Fruit fly (Drosophila melanogaster): ENCODE measurements around the gene LSm-4.

The LSm-4 gene

DNA sequence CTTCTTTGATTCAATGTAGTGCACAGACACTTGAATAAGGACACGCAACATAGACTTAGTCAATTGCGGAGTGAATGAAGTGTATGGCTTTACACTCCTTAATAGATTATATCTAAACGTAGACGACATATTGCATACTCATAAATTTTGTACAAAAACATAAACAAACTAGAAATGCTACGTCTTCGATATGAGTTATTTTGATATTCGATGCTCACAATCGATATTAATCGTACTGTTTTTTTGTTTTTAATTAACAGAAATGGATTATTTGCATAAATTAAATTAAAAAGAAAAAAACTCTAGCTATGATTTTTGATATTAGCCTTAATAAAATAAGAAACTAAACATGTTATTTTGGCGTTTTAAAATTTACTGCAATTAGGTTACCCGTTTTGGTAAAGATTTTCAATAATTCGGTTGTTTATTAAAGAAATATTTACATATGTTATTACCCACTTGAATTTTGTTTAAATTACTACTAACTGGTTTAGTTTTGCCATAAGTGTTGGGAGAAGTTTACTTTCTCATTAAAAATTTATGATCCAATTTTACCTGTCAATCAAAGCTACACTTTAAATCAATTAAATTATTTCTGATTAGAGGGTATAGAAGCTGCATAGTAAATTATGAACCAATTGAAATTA is at the start of gene LSm-4, which contains the start of the genes CG17768 and Ir31a:
LSm-4 (minus strand) TSS at position 196 of the 647 bp plus-strand sequence.
CG17768 (minus strand) TSS at position 196 of the 647 bp plus-strand sequence.
Ir31a (plus strand) TSS at position 558 of the 647 bp plus-strand sequence.
- TF ChIP-seq jim (GFP tag; optimal IDR thresholded peaks at IDR 0.05) (no peak), woc (GFP tag; optimal IDR thresholded peaks at IDR 0.05) (peak; percentile 7)

DNA sequence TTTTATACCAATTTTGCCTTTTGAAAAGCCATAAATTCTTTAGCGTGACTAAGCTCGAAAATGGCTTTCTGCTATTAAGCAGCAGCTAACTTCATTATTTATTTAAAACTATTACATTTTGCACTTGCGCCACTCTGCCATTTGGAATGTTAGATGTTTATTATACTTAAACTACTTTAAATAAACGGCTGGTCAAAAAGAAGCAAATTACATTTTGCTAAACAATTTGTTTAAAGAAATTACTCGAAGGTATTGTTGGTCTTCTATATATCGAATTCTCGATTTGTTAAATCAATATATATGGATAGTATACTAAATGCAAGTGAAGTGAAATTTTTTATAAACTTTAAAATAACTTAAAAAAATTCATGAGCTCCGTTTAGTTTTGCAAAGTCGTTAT is 47.3 kb upstream of the LSm-4 start, which contains the start of gene ppk10:
ppk10 (minus strand) TSS at position 101 of the 400 bp plus-strand sequence.
- TF ChIP-seq Dif (GFP tag; optimal IDR thresholded peaks at IDR 0.05; ENCODE audit: partially characterized antibody) (no peak), br (GFP tag; optimal IDR thresholded peaks at IDR 0.05) (no peak), Vsx2 (GFP tag; optimal IDR thresholded peaks at IDR 0.05; ENCODE audit: partially characterized antibody) (no peak), Jra (GFP tag; optimal IDR thresholded peaks at IDR 0.05) (no peak), dsf (GFP tag; optimal IDR thresholded peaks at IDR 0.05; ENCODE audit: borderline replicate concordance) (no peak)

DNA sequence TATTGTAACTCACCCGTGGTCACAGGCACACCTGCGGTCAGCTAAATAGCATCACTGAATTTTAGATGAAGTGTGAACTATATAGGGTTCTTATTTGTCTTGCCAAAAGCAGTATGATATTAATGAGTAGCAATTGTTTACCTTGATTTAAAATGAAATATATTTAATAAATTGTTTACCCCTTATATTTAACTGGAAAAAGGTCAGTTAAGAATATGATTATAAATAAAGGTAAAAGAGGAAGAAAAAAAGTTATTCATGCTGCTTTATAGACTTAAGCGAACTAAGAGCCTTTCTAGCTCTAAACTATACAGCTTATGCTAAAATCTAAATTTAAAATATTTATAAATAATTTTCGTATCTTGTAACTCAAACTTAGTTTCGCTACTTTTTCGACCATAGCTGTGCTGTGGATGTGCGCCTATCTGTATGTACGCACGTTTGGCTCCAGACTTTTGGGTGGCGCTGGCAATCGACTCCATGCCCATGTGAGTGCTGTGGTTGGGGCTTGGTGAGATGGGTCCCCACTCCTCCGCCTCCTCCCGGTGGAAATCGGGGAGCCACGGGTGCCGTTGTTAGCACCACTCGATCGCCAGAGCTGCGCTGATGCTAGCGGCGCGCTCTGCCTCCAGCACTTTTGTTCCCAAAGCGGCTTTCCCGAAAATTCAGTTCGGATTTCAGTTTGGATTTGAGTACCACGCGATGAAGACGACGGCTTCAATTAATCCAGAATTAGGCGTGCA is 37.2 kb upstream of the LSm-4 start, which contains the start of gene loh:
loh (plus strand) TSS at position 487 of the 743 bp plus-strand sequence.
- TF ChIP-seq Abd-B (GFP tag; optimal IDR thresholded peaks at IDR 0.05) (no peak), foxo (GFP tag; optimal IDR thresholded peaks at IDR 0.05) (no peak), woc (GFP tag; optimal IDR thresholded peaks at IDR 0.05) (no peak), sv (GFP tag; optimal IDR thresholded peaks at IDR 0.05) (peak; percentile 28), sage (GFP tag; optimal IDR thresholded peaks at IDR 0.05) (no peak)

DNA sequence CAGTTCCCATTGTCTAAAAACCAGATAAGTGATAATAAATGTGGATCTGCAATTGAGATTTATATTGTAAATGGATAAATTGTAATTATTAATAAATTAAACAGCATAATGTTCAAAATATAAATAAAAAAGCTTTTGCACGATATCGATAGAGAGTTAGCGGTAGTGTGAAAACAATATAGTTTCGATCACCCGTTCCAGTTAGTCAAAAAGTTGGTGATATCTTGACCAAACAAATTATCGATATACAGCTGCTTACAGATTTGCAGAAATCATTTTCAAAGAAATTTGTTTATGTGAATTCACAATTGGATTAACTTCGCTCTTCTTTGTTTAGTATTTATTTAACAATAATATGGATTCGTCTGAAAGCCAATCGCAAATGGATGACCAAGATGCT is 34.2 kb upstream of the LSm-4 start, which contains the start of gene Nse4:
Nse4 (plus strand) TSS at position 267 of the 400 bp plus-strand sequence.
- TF ChIP-seq N (GFP tag; optimal IDR thresholded peaks at IDR 0.05) (peak; percentile 10), Mio (GFP tag; optimal IDR thresholded peaks at IDR 0.05) (no peak), jim (GFP tag; optimal IDR thresholded peaks at IDR 0.05) (no peak), brk (GFP tag; optimal IDR thresholded peaks at IDR 0.05) (no peak), rgr (GFP tag; optimal IDR thresholded peaks at IDR 0.05) (no peak), CrebA (GFP tag; optimal IDR thresholded peaks at IDR 0.05; ENCODE audit: borderline replicate concordance) (no peak), Dif (GFP tag; optimal IDR thresholded peaks at IDR 0.05; ENCODE audit: partially characterized antibody) (no peak)

DNA sequence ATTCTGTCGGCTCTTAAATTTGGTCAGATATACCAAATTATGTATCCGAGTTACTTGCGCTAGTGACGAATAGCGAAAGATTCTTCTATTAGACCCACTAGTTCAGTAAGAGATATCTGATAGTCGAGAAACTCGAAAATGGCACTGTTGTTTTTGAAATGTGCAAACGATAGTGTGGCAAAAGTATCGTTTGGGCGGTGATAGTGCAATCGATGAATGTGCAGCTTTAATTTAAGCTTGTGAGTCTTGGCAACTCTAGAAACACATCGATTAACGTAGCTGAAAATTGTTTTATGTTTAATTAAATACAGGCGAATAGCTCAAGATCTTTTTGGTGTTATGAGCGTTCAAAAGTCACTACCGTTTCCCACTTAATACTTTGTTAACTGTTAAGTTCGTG is 32.3 kb upstream of the LSm-4 start, which contains the start of gene STUB1:
STUB1 (plus strand) TSS at position 232 of the 400 bp plus-strand sequence.
- peak; percentile 70 for TF ChIP-seq Hnf4 (GFP tag; optimal IDR thresholded peaks at IDR 0.05)
- TF ChIP-seq Hr83 (GFP tag; optimal IDR thresholded peaks at IDR 0.05; ENCODE audit: poor library complexity, severe bottlenecking): peak; percentile 59
- TF ChIP-seq sage (GFP tag; optimal IDR thresholded peaks at IDR 0.05): no peak
- TF ChIP-seq woc (GFP tag; optimal IDR thresholded peaks at IDR 0.05): peak; percentile 17
- TF ChIP-seq Vsx2 (GFP tag; optimal IDR thresholded peaks at IDR 0.05; ENCODE audit: partially characterized antibody): no peak
- TF ChIP-seq Jra (GFP tag; optimal IDR thresholded peaks at IDR 0.05): peak; percentile 55

DNA sequence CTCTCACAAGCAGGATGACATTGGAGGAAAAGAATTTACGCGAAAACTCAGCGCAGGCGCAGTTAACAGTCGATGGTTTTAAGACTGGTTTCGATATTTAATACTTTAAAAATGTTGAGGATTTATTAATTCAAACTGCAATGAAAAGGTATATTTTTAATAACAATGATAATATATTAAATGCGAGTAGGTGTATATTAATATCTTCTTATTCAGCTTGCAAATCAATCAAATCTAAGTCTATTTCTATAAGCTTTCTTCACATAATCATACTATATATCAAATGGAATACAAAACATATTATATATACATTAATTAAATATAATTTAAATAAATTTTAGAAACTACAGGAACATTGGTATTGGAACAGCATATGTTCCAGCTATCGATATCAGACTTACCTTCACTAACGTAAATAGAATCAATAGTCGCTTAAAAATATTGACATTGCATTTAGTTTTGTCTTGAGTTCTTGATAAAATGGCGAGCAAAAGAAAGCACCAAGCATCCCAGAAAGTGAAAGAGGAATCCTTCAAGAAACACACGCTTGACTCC is 30.7 kb upstream of the LSm-4 start, which contains the start of the genes TBC1D16 and holn1:
TBC1D16 (minus strand) TSS at position 51 of the 555 bp plus-strand sequence.
holn1 (plus strand) TSS at position 390 of the 555 bp plus-strand sequence.
- TF ChIP-seq jim (GFP tag; optimal IDR thresholded peaks at IDR 0.05): no peak
- TF ChIP-seq Myc (optimal IDR thresholded peaks at IDR 0.05): no peak
- TF ChIP-seq dsf (GFP tag; optimal IDR thresholded peaks at IDR 0.05; ENCODE audit: borderline replicate concordance): no peak
- no peak for TF ChIP-seq N (GFP tag; optimal IDR thresholded peaks at IDR 0.05)
- TF ChIP-seq Hr83 (GFP tag; optimal IDR thresholded peaks at IDR 0.05; ENCODE audit: poor library complexity, severe bottlenecking): no peak

DNA sequence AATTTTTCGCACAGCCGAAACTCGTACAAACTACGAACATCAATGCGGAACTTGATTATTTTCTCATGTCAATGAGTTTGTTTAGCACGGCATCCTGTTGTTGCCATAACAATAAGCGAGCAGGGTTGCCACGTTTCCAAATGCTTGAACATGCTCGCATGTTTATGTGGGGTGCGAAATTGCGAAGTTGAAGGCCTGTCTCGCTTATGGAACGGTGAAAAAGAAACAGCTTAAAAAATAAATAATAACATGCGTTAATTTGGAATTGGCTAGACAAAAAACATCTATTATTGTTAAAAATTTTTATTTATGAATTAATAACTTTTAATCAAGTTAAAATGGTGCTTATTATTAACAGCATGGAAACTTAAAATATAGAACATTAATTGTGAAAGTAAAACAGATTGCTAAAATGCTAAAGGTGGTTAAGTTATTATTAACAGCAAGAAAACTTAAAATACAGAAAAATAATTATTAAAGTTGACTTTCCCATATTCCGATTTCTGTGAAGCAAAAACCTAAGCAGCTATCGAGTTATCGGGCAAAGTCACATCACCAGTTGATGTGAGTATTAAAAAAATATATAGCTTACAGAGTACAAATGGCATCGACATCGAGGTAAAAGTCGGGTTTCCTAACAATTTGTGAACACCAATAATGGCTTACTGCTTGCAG is 25.9 kb upstream of the LSm-4 start, which contains the start of the genes Bug22 and TfIIB:
Bug22 (minus strand) TSS at position 117 of the 675 bp plus-strand sequence.
TfIIB (plus strand) TSS at position 537 of the 675 bp plus-strand sequence.
- TF ChIP-seq CG9705 (GFP tag; optimal IDR thresholded peaks at IDR 0.05) (peak; percentile 60), rgr (GFP tag; optimal IDR thresholded peaks at IDR 0.05) (peak; percentile 72), Rel (GFP tag; optimal IDR thresholded peaks at IDR 0.05) (no peak), Rel (tag; optimal IDR thresholded peaks at IDR 0.05) (no peak), dmrt93B (GFP tag; optimal IDR thresholded peaks at IDR 0.05) (no peak), Mio (GFP tag; optimal IDR thresholded peaks at IDR 0.05) (no peak), dsf (GFP tag; optimal IDR thresholded peaks at IDR 0.05; ENCODE audit: borderline replicate concordance) (peak; percentile 50), psq (GFP tag; optimal IDR thresholded peaks at IDR 0.05) (peak; percentile 62), woc (GFP tag; optimal IDR thresholded peaks at IDR 0.05) (peak; percentile 86), OdsH (GFP tag; optimal IDR thresholded peaks at IDR 0.05) (peak; percentile 69), HLH106 (tag; optimal IDR thresholded peaks at IDR 0.05) (peak; percentile 65), ey (GFP tag; optimal IDR thresholded peaks at IDR 0.05) (peak; percentile 70), brk (GFP tag; optimal IDR thresholded peaks at IDR 0.05) (no peak), Hnf4 (GFP tag; optimal IDR thresholded peaks at IDR 0.05) (peak; percentile 79), Hr83 (GFP tag; optimal IDR thresholded peaks at IDR 0.05; ENCODE audit: poor library complexity, severe bottlenecking) (peak; percentile 94), Jra (GFP tag; optimal IDR thresholded peaks at IDR 0.05) (peak; percentile 66), sv (GFP tag; optimal IDR thresholded peaks at IDR 0.05) (peak; percentile 63), jim (GFP tag; optimal IDR thresholded peaks at IDR 0.05) (peak; percentile 13)
